Fruit fly (Drosophila melanogaster): Measurements from ENCODE around the gene rdgB.
A peak's percentile ranks its signal among the peaks of the same experiment; 100 is the strongest.

DNA sequence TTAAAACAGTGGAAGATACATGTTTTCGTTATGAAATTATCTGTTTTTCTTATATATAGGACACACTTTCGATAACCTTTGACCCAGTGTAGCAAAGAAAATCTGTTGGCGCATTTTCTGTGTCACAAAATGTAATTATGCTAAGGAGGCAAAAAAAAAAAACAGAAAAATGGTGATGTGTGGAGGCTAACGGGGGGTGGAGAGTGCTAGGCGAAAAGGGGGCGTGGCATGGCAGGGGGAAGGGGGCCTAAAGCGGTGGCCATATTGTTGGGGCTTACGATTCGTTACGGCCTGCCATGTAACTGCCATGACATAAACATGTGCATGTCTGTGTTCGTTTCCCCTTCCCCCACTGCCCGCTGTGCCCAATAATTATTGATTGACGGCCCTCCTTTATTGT lies 2.7 kb downstream of the rdgB start:
- no peak for TF ChIP-seq gem (tag; optimal IDR thresholded peaks at IDR 0.05)
- TF ChIP-seq CG3065 (GFP tag; optimal IDR thresholded peaks at IDR 0.05): no peak
- no peak for TF ChIP-seq Opbp (GFP tag; IDR thresholded peaks at IDR 0.05; ENCODE audit: partially characterized antibody)
- no peak for TF ChIP-seq Gsc (GFP tag; IDR thresholded peaks at IDR 0.05)
- TF ChIP-seq Oli (tag; optimal IDR thresholded peaks at IDR 0.05): no peak
- TF ChIP-seq esg (GFP tag; conservative IDR thresholded peaks at IDR 0.05): 0 out of 2 replicates have a peak, but pooled peaks have one; percentile 6
- TF ChIP-seq pan (optimal IDR thresholded peaks at IDR 0.05): no peak
- TF ChIP-seq pan (GFP tag; optimal IDR thresholded peaks at IDR 0.05 in 1 of 2, IDR thresholded peaks at IDR 0.05 in 1 of 2): no peak
- TF ChIP-seq CG15073 (GFP tag; optimal IDR thresholded peaks at IDR 0.05): no peak
- no peak for TF ChIP-seq odd (GFP tag; optimal IDR thresholded peaks at IDR 0.05)
- TF ChIP-seq CG3995 (GFP tag; optimal IDR thresholded peaks at IDR 0.05): no peak
- TF ChIP-seq CG12299 (tag; optimal IDR thresholded peaks at IDR 0.05): no peak
